Worm (Caenorhabditis elegans) whole organism, L1 larva: ENCODE data around the gene Y32B12B.4.

ENCODE experiments used
- aly-2 ChIP-seq: fragments of 150-350 bp; optimal IDR thresholded peaks from 2 replicates; lab custom pipeline; 2014; ENCODE audit warnings: missing biosample characterization, missing genetic modification characterization
- mdl-1 ChIP-seq, 2 experiments: fragments of 150-350 bp; optimal IDR thresholded peaks; 2 replicates each; lab custom pipeline; 2014 to 2017; ENCODE audit warnings: missing biosample characterization in 2 of 2, missing genetic modification characterization in 2 of 2, inconsistent platforms in 1 of 2
- mef-2 ChIP-seq: fragments of 150-350 bp; optimal IDR thresholded peaks from 2 replicates; lab custom pipeline; 2014; ENCODE audit warnings: missing biosample characterization, missing genetic modification characterization
- pag-3 ChIP-seq: sonication (generic microtip); optimal IDR thresholded peaks from 2 replicates; lab custom pipeline; 2017; ENCODE audit warnings: missing genetic modification characterization, mild to moderate bottlenecking, missing compliant biosample characterization, antibody characterized with exemption, borderline replicate concordance; ENCODE audit not compliant: insufficient read depth

DNA sequence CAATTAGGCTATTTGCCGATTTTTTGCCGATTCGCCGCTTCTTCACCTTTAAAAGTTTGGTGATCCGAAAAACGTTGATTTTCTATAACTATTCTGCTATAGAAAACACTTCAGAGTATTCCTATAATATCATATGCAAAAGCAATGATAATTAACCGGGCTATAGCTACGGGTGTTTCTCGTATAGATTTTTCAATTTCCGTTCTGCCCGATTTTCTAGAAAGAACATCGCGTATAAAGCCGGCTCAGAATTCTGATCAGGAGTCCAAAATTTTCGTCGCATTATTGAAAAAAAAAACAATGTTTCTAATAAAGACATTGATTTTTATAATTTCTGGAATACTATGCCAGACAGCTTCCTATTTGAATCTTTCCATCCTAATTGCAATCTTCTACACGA lies 2.4 kb upstream of the Y32B12B.4 start, which contains the start of gene srbc-65:
- TF ChIP-seq mdl-1 (tag; optimal IDR thresholded peaks at IDR 0.05; lab: Kevin White, UChicago): no peak
- no peak for TF ChIP-seq aly-2 (tag; lab: Kevin White, UChicago)
- no peak for TF ChIP-seq pag-3 (tag; lab: Kevin White, UChicago)
- TF ChIP-seq mef-2 (tag; lab: Kevin White, UChicago): no peak
